Fruit fly (Drosophila melanogaster): ENCODE data around the gene Ctl2.

Gene Ctl2

DNA sequence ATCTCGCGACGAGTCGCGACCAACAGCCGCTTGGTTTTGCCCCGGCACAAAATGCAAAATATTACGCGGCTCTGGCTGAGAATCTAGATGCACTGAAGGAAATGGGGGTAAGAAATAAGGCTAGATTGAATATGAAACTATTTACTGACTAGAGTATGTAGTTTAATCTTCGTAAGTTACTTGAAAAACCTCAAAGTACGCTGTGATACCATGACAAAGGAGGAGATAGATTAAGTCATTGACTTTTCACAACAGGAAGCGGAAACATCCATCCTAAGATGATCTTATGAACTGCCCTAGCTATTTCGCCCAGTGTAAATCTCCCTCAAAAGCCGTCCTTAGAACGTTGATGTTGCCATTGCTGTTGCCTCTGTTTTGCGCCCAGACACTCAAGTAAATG is 29.0 kb upstream of the Ctl2 start (continued):
- 0 out of 2 replicates have a peak, but pooled peaks have one; percentile 17 for TF ChIP-seq stc (GFP tag; IDR thresholded peaks at IDR 0.05)
- no peak for TF ChIP-seq Nf-YA (GFP tag; IDR thresholded peaks at IDR 0.05)
- no peak for TF ChIP-seq CG3995 (GFP tag; optimal IDR thresholded peaks at IDR 0.05)
- no peak for TF ChIP-seq CG15073 (GFP tag; optimal IDR thresholded peaks at IDR 0.05)
- TF ChIP-seq Atf6 (GFP tag; IDR thresholded peaks at IDR 0.05), result 0 out of 2 replicates have a peak, but pooled peaks have one; percentile 7
- no peak for TF ChIP-seq Abd-B (GFP tag; optimal IDR thresholded peaks at IDR 0.05)
- TF ChIP-seq Med (GFP tag), result peak; percentile 70
- 0 out of 2 replicates have a peak, but pooled peaks have one; percentile 4 for TF ChIP-seq sisA (GFP tag; IDR thresholded peaks at IDR 0.05)
- no peak for TF ChIP-seq Rx (GFP tag; IDR thresholded peaks at IDR 0.05)
- TF ChIP-seq Nf-YC (tag; optimal IDR thresholded peaks at IDR 0.05), result no peak
- TF ChIP-seq Antp (GFP tag; optimal IDR thresholded peaks at IDR 0.05), result peak; percentile 16
- TF ChIP-seq dysf (GFP tag; IDR thresholded peaks at IDR 0.05), result peak; percentile 39; the same call in 1 of the 3 replicates
- TF ChIP-seq Hmr (GFP tag; optimal IDR thresholded peaks at IDR 0.05), result peak; percentile 29
- peak; percentile 5 for TF ChIP-seq pho (GFP tag; optimal IDR thresholded peaks at IDR 0.05)
- TF ChIP-seq CG2120 (GFP tag; optimal IDR thresholded peaks at IDR 0.05), result peak; percentile 23
- no peak for TF ChIP-seq CG6689 (GFP tag; IDR thresholded peaks at IDR 0.05)
- TF ChIP-seq da (GFP tag; optimal IDR thresholded peaks at IDR 0.05), result no peak
- no peak for TF ChIP-seq CHES-1-like (GFP tag; optimal IDR thresholded peaks at IDR 0.05)
- peak; percentile 45; the same call in 1 of the 3 replicates for TF ChIP-seq row (GFP tag; IDR thresholded peaks at IDR 0.05)
- no peak for TF ChIP-seq CG7963 (GFP tag; IDR thresholded peaks at IDR 0.05; ENCODE audit: partially characterized antibody)
- no peak for TF ChIP-seq Gug (GFP tag; IDR thresholded peaks at IDR 0.05)
- no peak for TF ChIP-seq gsb-n (tag; optimal IDR thresholded peaks at IDR 0.05)
- no peak for TF ChIP-seq ara (GFP tag; IDR thresholded peaks at IDR 0.05)
- TF ChIP-seq Hsf (GFP tag; optimal IDR thresholded peaks at IDR 0.05), result no peak
- TF ChIP-seq Trl (optimal IDR thresholded peaks at IDR 0.05), result no peak
- no peak for TF ChIP-seq Trl (GFP tag; optimal IDR thresholded peaks at IDR 0.05)
- TF ChIP-seq pros (GFP tag; optimal IDR thresholded peaks at IDR 0.05), result no peak
- no peak for TF ChIP-seq unpg (GFP tag; optimal IDR thresholded peaks at IDR 0.05)
- TF ChIP-seq sens (GFP tag), result peak; percentile 78
- TF ChIP-seq Drgx (GFP tag; IDR thresholded peaks at IDR 0.05), result peak; percentile 60; the same call in 1 of the 2 replicates
- TF ChIP-seq nmo (GFP tag; optimal IDR thresholded peaks at IDR 0.05), result peak; percentile 6
- peak in 1 of 2 experiments; percentile 45 for TF ChIP-seq bsh (GFP tag; optimal IDR thresholded peaks at IDR 0.05)
- 0 out of 2 replicates have a peak, but pooled peaks have one; percentile 19 for TF ChIP-seq Ptx1 (GFP tag; IDR thresholded peaks at IDR 0.05)
- TF ChIP-seq CG14710 (tag; optimal IDR thresholded peaks at IDR 0.05), result no peak
- TF ChIP-seq Opbp (GFP tag; IDR thresholded peaks at IDR 0.05; ENCODE audit: partially characterized antibody), result no peak
- peak; percentile 17 for TF ChIP-seq nom (GFP tag; optimal IDR thresholded peaks at IDR 0.05)
- peak in 1 of 2 experiments; percentile 10 for TF ChIP-seq Hr51 (GFP tag; optimal IDR thresholded peaks at IDR 0.05)
- peak; percentile 27 for TF ChIP-seq Hand (GFP tag; optimal IDR thresholded peaks at IDR 0.05)
- no peak for TF ChIP-seq CG15601 (tag; optimal IDR thresholded peaks at IDR 0.05)
- 0 out of 3 replicates have a peak, but pooled peaks have one; percentile 45 for TF ChIP-seq CG11456 (GFP tag; IDR thresholded peaks at IDR 0.05)
- no peak for TF ChIP-seq ssp (GFP tag; IDR thresholded peaks at IDR 0.05)
- no peak for TF ChIP-seq chm (GFP tag; IDR thresholded peaks at IDR 0.05)

DNA sequence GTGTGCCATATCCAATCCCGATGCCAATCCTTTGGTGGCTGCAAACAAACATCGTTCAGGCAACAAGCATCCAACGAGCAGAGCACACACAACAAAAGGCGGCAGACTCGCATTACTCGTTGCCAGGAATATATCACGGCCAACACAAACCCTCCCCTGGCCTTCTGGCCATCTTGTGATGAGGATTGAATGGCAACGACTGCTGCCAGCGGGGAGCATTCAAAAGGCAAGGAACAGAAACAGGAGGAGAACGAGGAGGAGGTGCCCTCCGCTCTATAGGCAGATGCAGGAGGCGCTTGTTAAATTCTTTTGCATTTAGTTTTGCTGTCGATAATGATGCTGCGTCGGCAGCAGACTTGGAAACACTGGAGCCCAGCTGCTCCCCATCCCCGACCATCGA is 27.6 kb upstream of the Ctl2 start:
- peak; percentile 54 for TF ChIP-seq Ets65A (GFP tag)
- no peak for TF ChIP-seq emc (GFP tag; optimal IDR thresholded peaks at IDR 0.05)
- no peak for TF ChIP-seq E2f1 (GFP tag; IDR thresholded peaks at IDR 0.05)
- TF ChIP-seq fd102C (GFP tag; optimal IDR thresholded peaks at IDR 0.05), result no peak
- TF ChIP-seq CG10565 (GFP tag; optimal IDR thresholded peaks at IDR 0.05), result no peak
- no peak for TF ChIP-seq CG15601 (tag; optimal IDR thresholded peaks at IDR 0.05)
- no peak for TF ChIP-seq CG9727 (GFP tag; optimal IDR thresholded peaks at IDR 0.05)
- TF ChIP-seq Max (GFP tag; optimal IDR thresholded peaks at IDR 0.05), result no peak
